Worm (Caenorhabditis elegans): Measurements from ENCODE around the gene clec-139.

DNA sequence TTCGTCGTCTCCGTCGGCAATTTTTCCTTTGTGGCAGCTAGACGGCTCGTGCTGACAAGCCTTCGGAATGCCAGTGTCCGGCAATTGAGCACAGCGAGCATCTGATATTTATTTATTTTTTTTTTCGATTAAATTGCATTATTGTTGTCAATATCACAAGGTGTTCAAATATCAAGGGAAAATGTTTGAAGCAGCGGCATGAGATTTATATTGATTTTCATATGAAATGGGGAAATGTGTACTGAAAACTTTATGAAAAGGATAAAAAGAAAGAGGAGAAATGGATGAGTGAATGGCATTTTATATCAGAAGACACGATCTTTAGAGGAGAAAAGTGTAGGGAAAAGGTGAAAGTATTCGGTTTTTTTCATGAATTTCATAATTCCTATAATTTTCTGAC, 19.0 kb downstream of the clec-139 start, which contains the start of gene coa-3:
- TF ChIP-seq ama-1 (optimal IDR thresholded peaks at IDR 0.05) = no peak
- no peak for TF ChIP-seq flt-1 (GFP tag; IDR thresholded peaks at IDR 0.05)
- TF ChIP-seq B0310.2 (tag; optimal IDR thresholded peaks at IDR 0.05) = no peak
